Worm (Caenorhabditis elegans) whole organism, L4 larva: ENCODE data around the gene sup-1.

Experiments
- F49E8.2 ChIP-seq: sonication (generic microtip); optimal IDR thresholded peaks from 2 replicates; lab custom pipeline; 2016; ENCODE audit warnings: missing compliant biosample characterization, mild to moderate bottlenecking, missing genetic modification characterization, borderline replicate concordance
- Y105C5A.15 ChIP-seq: fragments of 200-800 bp; sonication (Bioruptor generic); IDR thresholded peaks from 2 replicates; pipeline ENCODE4 v1.3.6; 2022; ENCODE audit warnings: missing genetic modification characterization, missing compliant biosample characterization
- ceh-28 ChIP-seq: fragments of 150-350 bp; optimal IDR thresholded peaks from 2 replicates; lab custom pipeline; 2014; ENCODE audit warnings: missing biosample characterization, missing genetic modification reagents, missing genetic modification characterization
- dve-1 ChIP-seq: sonication (generic microtip); optimal IDR thresholded peaks from 2 replicates; lab custom pipeline; 2017; ENCODE audit warnings: antibody characterized with exemption, mild to moderate bottlenecking, missing genetic modification characterization, missing compliant biosample characterization; ENCODE audit not compliant: insufficient read depth
- lin-15B ChIP-seq: fragments of 150-350 bp; sonication (generic microtip); optimal IDR thresholded peaks from 3 replicates; lab custom pipeline; 2014; ENCODE audit warnings: missing biosample characterization, missing genetic modification characterization
- mep-1 ChIP-seq: fragments of 150-350 bp; sonication (generic microtip); optimal IDR thresholded peaks from 3 replicates; lab custom pipeline; 2014; ENCODE audit warnings: missing biosample characterization, missing genetic modification characterization
- nhr-237 ChIP-seq: sonication (generic microtip); optimal IDR thresholded peaks from 2 replicates; lab custom pipeline; 2017; ENCODE audit warnings: missing biosample characterization, missing genetic modification characterization
- snpc-1.2 ChIP-seq: fragments of 200-800 bp; sonication (Bioruptor generic); IDR thresholded peaks from 2 replicates; pipeline ENCODE4 v1.3.6; 2022; ENCODE audit warnings: missing genetic modification reagents, missing genetic modification characterization, missing compliant biosample characterization
- unc-130 ChIP-seq: sonication (generic microtip); optimal IDR thresholded peaks from 2 replicates; lab custom pipeline; 2016; ENCODE audit warnings: missing genetic modification reagents, missing genetic modification characterization, missing compliant biosample characterization

- no peak for TF ChIP-seq ceh-28 (tag; lab: Kevin White, UChicago)
- no peak for TF ChIP-seq F49E8.2 (tag; lab: Kevin White, UChicago)
- no peak for TF ChIP-seq unc-130
- no peak for TF ChIP-seq snpc-1.2 (GFP tag; lab: Robert Waterston, UW)
- TF ChIP-seq dve-1 (tag; lab: Kevin White, UChicago): peak; percentile 36
- TF ChIP-seq Y105C5A.15 (GFP tag; lab: Robert Waterston, UW): no peak
- TF ChIP-seq nhr-237 (tag; lab: Kevin White, UChicago): no peak
- peak; percentile 47 for TF ChIP-seq mep-1
- TF ChIP-seq lin-15B (tag; lab: Kevin White, UChicago): no peak
Measured at ce11 chrIII:11719400-11719875, 18.0 kb downstream of the sup-1 start, which contains the start of the genes elb-1 and Y41C4A.11.
